Worm (Caenorhabditis elegans) whole organism, L4/young adult: ENCODE results near the gene C16C8.17.
"Not testable (repeated sequence)": the region's sequence is repeated elsewhere in the genome, so short reads cannot be mapped to it uniquely, and the experiment has no call there.

Experiments
- W03F9.2 ChIP-seq: fragments of 150-350 bp; optimal IDR thresholded peaks from 2 replicates; lab custom pipeline; 2014; ENCODE audit warnings: missing biosample characterization, missing genetic modification characterization
- dao-5 ChIP-seq: sonication (generic microtip); optimal IDR thresholded peaks from 2 replicates; lab custom pipeline; 2016; ENCODE audit warnings: missing genotype, missing genetic modification characterization, moderate library complexity, missing compliant biosample characterization
- him-1 ChIP-seq: sonication (generic microtip); optimal IDR thresholded peaks from 2 replicates; lab custom pipeline; 2016; ENCODE audit warnings: missing genotype, missing genetic modification reagents, missing genetic modification characterization, missing compliant biosample characterization

C16C8.17 gene

ce11 chrII:3453521-3453920 is 12.9 kb downstream of the C16C8.17 start, which contains the start of gene C16C8.11:
Gene C16C8.11 (plus strand): TSS chrII:3453708.
- no peak for TF ChIP-seq dao-5 (tag; lab: Kevin White, UChicago)
- no peak for TF ChIP-seq W03F9.2 (tag; lab: Kevin White, UChicago)
- no peak for TF ChIP-seq him-1

ce11 chrII:3458209-3458608 is 17.6 kb downstream of the C16C8.17 start, which contains the start of the genes C16C8.26 and C16C8.19:
Gene C16C8.26 (minus strand): TSS chrII:3458309.
Gene C16C8.19 (plus strand): TSS chrII:3458487.
- TF ChIP-seq dao-5 (tag; lab: Kevin White, UChicago) (no peak), him-1 (no peak), W03F9.2 (tag; lab: Kevin White, UChicago) (no peak)

DNA sequence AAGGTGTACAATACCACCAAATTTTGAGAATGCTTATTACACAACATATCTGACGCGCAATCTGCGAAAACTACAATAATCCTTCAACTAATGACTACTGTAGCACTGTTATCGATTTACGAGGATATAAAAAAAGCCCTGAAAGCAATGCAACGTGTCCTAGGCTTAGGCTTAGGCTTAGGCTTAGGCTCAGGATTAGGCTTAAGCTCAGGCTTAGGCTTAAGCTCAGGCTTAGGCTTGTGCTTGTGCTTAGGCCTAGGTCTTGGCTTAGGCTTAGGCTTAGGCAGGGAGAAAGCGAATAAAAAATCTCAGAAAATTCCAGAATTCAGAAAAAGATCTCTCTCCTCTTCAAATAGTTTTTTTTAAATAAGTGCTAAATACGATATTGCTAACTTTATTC is 18.6 kb downstream of the C16C8.17 start:
- TF ChIP-seq dao-5 (tag; lab: Kevin White, UChicago) (no peak), W03F9.2 (tag; lab: Kevin White, UChicago) (no peak), him-1 (no peak)

ce11 chrII:3460048-3460447 is 19.4 kb downstream of the C16C8.17 start, which contains the start of gene C16C8.7:
Gene C16C8.7 (minus strand): TSS chrII:3460148.
- TF ChIP-seq dao-5 (tag; lab: Kevin White, UChicago): no peak
- TF ChIP-seq W03F9.2 (tag; lab: Kevin White, UChicago): no peak
- TF ChIP-seq him-1: no peak

DNA sequence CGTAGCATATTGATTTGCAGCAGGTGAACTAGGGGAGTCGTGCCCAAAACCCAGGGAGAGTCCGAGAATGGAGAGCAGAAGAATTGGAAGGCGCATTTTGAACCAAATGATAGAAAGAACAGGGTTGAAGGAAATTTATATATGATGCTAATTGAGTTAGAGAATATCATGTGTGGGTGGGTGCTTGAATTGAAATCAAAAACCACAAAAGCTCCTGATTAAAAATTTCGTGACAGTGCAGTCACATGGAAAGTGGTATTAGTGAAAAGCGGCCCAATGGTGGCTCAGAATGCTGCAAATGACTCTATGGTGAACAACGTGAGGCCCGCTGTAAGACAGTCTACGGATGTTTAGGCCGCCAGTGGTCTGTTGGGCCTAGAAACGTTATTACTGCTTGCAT is 21.0 kb downstream of the C16C8.17 start, which contains the start of gene C16C8.8:
Gene C16C8.8, minus strand, starts transcription at position 101 of the 400 bp plus-strand sequence.
- TF ChIP-seq W03F9.2 (tag; lab: Kevin White, UChicago): no peak
- TF ChIP-seq dao-5 (tag; lab: Kevin White, UChicago): no peak

ce11 chrII:3463097-3463496 is 22.5 kb downstream of the C16C8.17 start, which contains the start of gene C16C8.9:
Gene C16C8.9 (minus strand): TSS chrII:3463197.
- no peak for TF ChIP-seq dao-5 (tag; lab: Kevin White, UChicago)
- TF ChIP-seq W03F9.2 (tag; lab: Kevin White, UChicago): no peak
- TF ChIP-seq him-1: no peak

ce11 chrII:3464580-3464979 is 24.0 kb downstream of the C16C8.17 start, which contains the start of gene C16C8.10:
Gene C16C8.10 (minus strand): TSS chrII:3464680.
- TF ChIP-seq W03F9.2 (tag; lab: Kevin White, UChicago); dao-5 (tag; lab: Kevin White, UChicago); him-1: not testable (repeated sequence)

DNA sequence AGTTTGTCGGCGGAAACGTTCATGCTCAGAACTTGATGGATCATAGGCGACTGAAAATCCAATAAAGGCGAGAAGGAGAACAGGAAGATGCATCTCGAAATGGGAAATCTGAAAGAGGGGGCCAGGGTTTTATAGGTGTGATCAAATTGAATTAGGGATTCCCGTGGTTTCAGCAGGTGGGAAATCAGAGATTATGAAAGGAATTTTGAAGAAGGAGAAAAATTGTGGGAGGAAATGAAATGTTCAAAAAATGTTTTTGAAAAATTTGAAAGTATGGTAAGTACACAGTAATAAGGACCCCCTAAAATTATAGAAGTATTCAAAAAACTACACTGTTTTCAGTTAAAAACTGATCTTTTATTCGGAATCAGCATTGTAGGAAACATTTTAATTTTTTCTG is 29.9 kb downstream of the C16C8.17 start, which contains the start of gene Y49F6B.20:
Gene Y49F6B.20, minus strand, starts transcription at position 101 of the 400 bp plus-strand sequence.
- TF ChIP-seq dao-5 (tag; lab: Kevin White, UChicago): no peak
- no peak for TF ChIP-seq W03F9.2 (tag; lab: Kevin White, UChicago)

DNA sequence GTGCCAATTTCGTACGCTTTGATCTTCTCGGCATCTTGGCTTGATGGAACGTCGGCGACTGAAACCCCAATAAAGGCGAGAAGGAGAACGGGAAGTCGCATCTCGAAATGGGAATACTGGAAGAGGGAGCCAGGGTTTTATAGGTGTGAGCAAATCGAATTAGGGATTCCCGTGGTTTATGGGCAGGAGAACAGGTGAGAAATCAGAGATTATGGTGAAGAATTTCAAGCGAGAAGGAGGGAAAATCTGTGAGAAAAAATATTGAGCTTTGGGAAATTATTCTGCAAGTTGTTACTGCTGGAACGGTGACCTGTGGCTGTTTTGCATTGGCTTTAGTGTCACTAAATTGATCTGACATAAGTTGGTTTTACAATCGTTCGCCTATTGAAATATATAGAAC is 31.0 kb downstream of the C16C8.17 start, which contains the start of gene Y49F6B.13:
Gene Y49F6B.13, minus strand, starts transcription at position 101 of the 400 bp plus-strand sequence.
- TF ChIP-seq him-1: no peak

DNA sequence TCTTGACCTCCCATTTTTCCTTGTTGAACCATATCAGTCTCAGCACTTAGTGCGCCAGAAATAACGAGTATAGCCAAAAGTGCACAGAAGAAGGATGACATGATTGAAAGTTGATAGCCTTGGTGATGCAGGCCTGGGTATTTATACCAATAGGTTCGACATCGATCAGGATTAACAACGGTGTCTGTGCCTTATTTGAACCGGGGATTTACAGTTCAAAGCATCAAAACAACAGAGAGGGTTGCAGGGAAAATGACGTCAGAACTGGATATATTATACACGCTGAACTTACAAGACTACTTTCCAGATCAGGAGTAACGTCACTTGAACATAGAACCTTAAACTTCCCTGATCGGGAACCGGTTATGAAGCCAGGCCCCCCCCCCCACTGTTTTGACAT is 31.7 kb downstream of the C16C8.17 start, which contains the start of gene Y49F6B.12:
Gene Y49F6B.12, minus strand, starts transcription at position 101 of the 400 bp plus-strand sequence.
- TF ChIP-seq dao-5 (tag; lab: Kevin White, UChicago) (no peak), him-1 (no peak), W03F9.2 (tag; lab: Kevin White, UChicago) (no peak)

ce11 chrII:3472817-3473216 is 32.2 kb downstream of the C16C8.17 start, which contains the start of gene Y49F6B.6:
Gene Y49F6B.6 (plus strand): TSS chrII:3473117.
- no peak for TF ChIP-seq him-1
- TF ChIP-seq W03F9.2 (tag; lab: Kevin White, UChicago): no peak
- no peak for TF ChIP-seq dao-5 (tag; lab: Kevin White, UChicago)

ce11 chrII:3473744-3474143 is 33.1 kb downstream of the C16C8.17 start, which contains the start of gene sdz-32:
Gene sdz-32 (plus strand): TSS chrII:3474044.
- TF ChIP-seq dao-5 (tag; lab: Kevin White, UChicago) (no peak), W03F9.2 (tag; lab: Kevin White, UChicago) (no peak), him-1 (no peak)

DNA sequence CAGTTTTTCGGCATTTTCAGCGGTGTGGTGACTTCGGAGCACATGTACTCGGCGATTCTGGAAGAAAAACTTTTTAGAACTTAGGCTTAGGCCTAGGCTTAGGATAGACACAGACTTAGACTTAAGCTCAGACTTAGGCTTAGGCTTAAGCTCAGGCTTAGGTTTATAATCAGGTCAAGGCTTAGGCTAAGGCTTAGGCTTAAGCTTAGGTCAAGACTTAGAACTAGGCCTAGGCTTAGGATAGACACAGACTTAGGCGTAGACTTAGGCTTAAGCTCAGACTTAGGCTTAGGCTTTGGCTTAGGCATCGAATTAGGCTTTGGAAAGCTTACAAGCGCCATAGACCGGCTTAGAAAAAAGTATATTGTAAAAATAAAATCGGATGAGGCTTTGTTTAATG is 35.9 kb downstream of the C16C8.17 start:
- TF ChIP-seq dao-5 (tag; lab: Kevin White, UChicago): no peak
- no peak for TF ChIP-seq W03F9.2 (tag; lab: Kevin White, UChicago)
- TF ChIP-seq him-1: no peak

ce11 chrII:3477171-3477570 is 36.5 kb downstream of the C16C8.17 start, which contains the start of gene fbxb-104:
Gene fbxb-104 (minus strand): TSS chrII:3477271.
- TF ChIP-seq W03F9.2 (tag; lab: Kevin White, UChicago): no peak

DNA sequence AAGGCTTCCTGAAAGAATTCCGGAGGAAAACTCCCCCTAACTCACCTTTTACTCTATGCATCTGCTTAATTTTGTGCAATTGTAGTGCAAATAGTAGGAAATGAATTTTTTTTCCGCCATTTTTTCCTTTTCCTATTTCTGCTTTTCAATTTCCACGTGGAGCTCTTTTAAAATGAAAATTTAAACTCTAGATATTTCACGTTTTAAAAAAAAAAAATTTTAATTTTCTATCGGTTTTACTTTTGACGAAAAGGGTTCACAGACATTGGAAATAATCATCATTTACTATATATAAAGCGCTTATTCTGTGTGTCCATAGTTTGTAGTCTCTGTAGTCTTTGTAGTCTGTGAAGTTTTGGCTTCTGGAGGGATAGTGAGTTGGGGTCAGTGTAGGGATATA is 41.0 kb downstream of the C16C8.17 start, which contains the start of gene Y49F6B.8:
Gene Y49F6B.8, minus strand, starts transcription at position 101 of the 400 bp plus-strand sequence.
- no peak for TF ChIP-seq him-1
- TF ChIP-seq W03F9.2 (tag; lab: Kevin White, UChicago): no peak
- TF ChIP-seq dao-5 (tag; lab: Kevin White, UChicago): no peak
